Worm (Caenorhabditis elegans) whole organism, young adult: ENCODE data around the gene sek-5.

Experiments used
- B0336.3 ChIP-seq: fragments of 200-800 bp; sonication (Bioruptor generic); IDR thresholded peaks from 2 replicates; pipeline ENCODE4 v1.3.6; 2022; ENCODE audit warnings: missing genetic modification characterization, missing compliant biosample characterization
- F49E8.2 ChIP-seq: sonication (generic microtip); optimal IDR thresholded peaks from 3 replicates; lab custom pipeline; 2017; ENCODE audit warnings: missing genetic modification characterization, mild to moderate bottlenecking, missing compliant biosample characterization, antibody characterized with exemption, moderate library complexity; ENCODE audit not compliant: insufficient read depth
- T07F8.4 ChIP-seq: sonication (generic microtip); optimal IDR thresholded peaks from 2 replicates; lab custom pipeline; 2016; ENCODE audit warnings: mild to moderate bottlenecking, missing genetic modification characterization, moderate library complexity, missing compliant biosample characterization
- ceh-58 ChIP-seq: fragments of 200-800 bp; sonication (Bioruptor generic); IDR thresholded peaks from 2 replicates; pipeline ENCODE4 v1.3.6; 2022; ENCODE audit warnings: missing genetic modification characterization, missing compliant biosample characterization
- efl-1 ChIP-seq: fragments of 150-350 bp; optimal IDR thresholded peaks from 2 replicates; lab custom pipeline; 2014; ENCODE audit warnings: missing biosample characterization, missing genetic modification reagents, missing genetic modification characterization
- egrh-3 ChIP-seq: fragments of 200-800 bp; sonication (Bioruptor generic); IDR thresholded peaks from 2 replicates; pipeline ENCODE4 v1.3.6; 2022; ENCODE audit warnings: missing genetic modification reagents, missing genetic modification characterization, missing compliant biosample characterization
- lin-35 ChIP-seq, 3 experiments: fragments of 150-350 bp in 2 of 3; sonication (generic microtip) in 1 of 3; optimal IDR thresholded peaks; 2 replicates each; lab custom pipeline; 2014 to 2018; ENCODE audit warnings: missing biosample characterization in 3 of 3, missing genetic modification characterization in 3 of 3, missing genetic modification reagents in 3 of 3
- lir-1 ChIP-seq: fragments of 200-800 bp; sonication (Bioruptor generic); conservative IDR thresholded peaks from 2 replicates; pipeline ENCODE4 v1.3.6; 2022; ENCODE audit warnings: missing genetic modification reagents, missing genetic modification characterization, missing compliant biosample characterization
- lsy-27 ChIP-seq: sonication (generic microtip); optimal IDR thresholded peaks from 2 replicates; lab custom pipeline; 2017; ENCODE audit warnings: missing genetic modification characterization, mild to moderate bottlenecking, missing compliant biosample characterization, antibody characterized with exemption, missing genotype, borderline replicate concordance; ENCODE audit not compliant: insufficient read depth
- pha-4 ChIP-seq: fragments of 150-350 bp; sonication (generic microtip); optimal IDR thresholded peaks from 2 replicates; lab custom pipeline; 2014; ENCODE audit warnings: missing biosample characterization, missing genetic modification reagents, missing genetic modification characterization
- snpc-1.3 ChIP-seq: sonication (generic microtip); optimal IDR thresholded peaks from 2 replicates; lab custom pipeline; 2017; ENCODE audit warnings: missing genetic modification characterization, mild to moderate bottlenecking, missing compliant biosample characterization, antibody characterized with exemption, moderate library complexity, missing genotype, missing genetic modification reagents; ENCODE audit not compliant: insufficient read depth
- unc-62 ChIP-seq: fragments of 150-350 bp; optimal IDR thresholded peaks from 2 replicates; lab custom pipeline; 2014; ENCODE audit warnings: missing biosample characterization, missing genetic modification reagents, missing genetic modification characterization
- zfh-2 ChIP-seq: fragments of 200-800 bp; sonication (Bioruptor generic); conservative IDR thresholded peaks from 2 replicates; pipeline ENCODE4 v1.3.6; 2022; ENCODE audit warnings: missing genetic modification reagents, missing genetic modification characterization, missing compliant biosample characterization
- ztf-28 ChIP-seq: fragments of 200-800 bp; sonication (Bioruptor generic); IDR thresholded peaks from 2 replicates; pipeline ENCODE4 v1.3.6; 2022; ENCODE audit warnings: missing genetic modification reagents, missing genetic modification characterization, missing compliant biosample characterization

- TF ChIP-seq lir-1 (GFP tag; lab: Robert Waterston, UW) = no peak
- TF ChIP-seq egrh-3 (GFP tag; lab: Robert Waterston, UW) = no peak
- TF ChIP-seq efl-1 = no peak
- no peak for TF ChIP-seq lin-35 (GFP tag; optimal IDR thresholded peaks at IDR 0.05; lab: Kevin White, UChicago)
- no peak for TF ChIP-seq F49E8.2 (tag; lab: Kevin White, UChicago)
- no peak for TF ChIP-seq T07F8.4
- no peak for TF ChIP-seq ztf-28 (GFP tag; lab: Robert Waterston, UW)
- no peak for TF ChIP-seq B0336.3 (GFP tag; lab: Robert Waterston, UW)
- no peak for TF ChIP-seq ceh-58 (GFP tag; lab: Robert Waterston, UW)
- no peak for TF ChIP-seq unc-62 (GFP tag; lab: Kevin White, UChicago)
- TF ChIP-seq snpc-1.3 (tag; lab: Kevin White, UChicago) = no peak
- no peak for TF ChIP-seq zfh-2
- TF ChIP-seq pha-4 = no peak
- TF ChIP-seq lsy-27 = no peak
Measured at ce11 chrX:5382778-5383177, 5.4 kb downstream of the sek-5 start.
